Fruit fly (Drosophila melanogaster) whole organism: ENCODE measurements around the gene Non2.

Experiments used
- CG8478 ChIP-seq: fragments of >200 bp; optimal IDR thresholded peaks from 2 replicates; lab custom pipeline; 2018; ENCODE audit warnings: inconsistent platforms
- pan ChIP-seq: fragments of >200 bp; optimal IDR thresholded peaks from 2 replicates; lab custom pipeline; 2017
- psq ChIP-seq: fragments of >200 bp; optimal IDR thresholded peaks from 2 replicates; lab custom pipeline; 2017

- no peak for TF ChIP-seq psq
- no peak for TF ChIP-seq pan (lab: Kevin White, UChicago)
- TF ChIP-seq CG8478 (lab: Kevin White, UChicago) = no peak
Measured at dm6 chr3L:2727023-2727422, 39.8 kb upstream of the Non2 start.
